Fruit fly (Drosophila melanogaster): ENCODE measurements around the gene hemo.
A peak's percentile ranks its signal among the peaks of the same experiment; 100 is the strongest.

The hemo gene

DNA sequence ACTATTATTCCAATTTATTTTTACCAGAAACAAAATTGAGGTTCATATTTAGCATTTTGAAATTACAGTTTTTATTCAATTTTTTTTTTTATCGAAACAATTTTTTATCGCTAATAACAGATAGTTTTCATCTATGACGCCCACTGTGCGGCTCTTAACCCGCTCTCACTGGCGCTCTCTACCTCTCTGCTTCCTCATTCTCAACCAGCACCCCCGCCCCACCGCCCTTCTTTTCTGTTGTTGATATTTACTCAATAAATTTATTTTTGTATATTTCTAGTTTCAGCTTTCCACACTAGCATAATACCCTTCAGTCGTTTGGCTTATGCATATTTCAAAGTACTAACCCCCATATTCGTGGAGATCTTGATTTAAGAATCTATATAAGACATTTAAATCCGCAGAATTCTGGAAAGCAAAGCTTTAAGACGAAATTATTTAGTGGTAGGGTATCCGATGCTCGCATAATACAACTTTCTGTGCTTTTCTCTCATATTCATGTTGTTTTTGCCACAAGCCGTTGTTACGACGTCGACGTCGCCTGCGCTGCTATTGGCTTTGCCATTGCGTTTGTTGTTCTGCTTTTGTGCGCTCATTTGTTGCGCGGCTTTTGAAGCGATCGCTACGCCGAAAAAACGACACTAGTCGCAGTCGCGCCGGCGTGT is 19.0 kb upstream of the hemo start (continued):
- TF ChIP-seq cas (GFP tag; IDR thresholded peaks at IDR 0.05), result peak; percentile 78; the same call in 1 of the 2 replicates
- peak; percentile 96 for TF ChIP-seq Chrac-16 (GFP tag; optimal IDR thresholded peaks at IDR 0.05)
- peak; percentile 94 for TF ChIP-seq Mrtf (GFP tag; IDR thresholded peaks at IDR 0.05)
- TF ChIP-seq Deaf1 (tag; optimal IDR thresholded peaks at IDR 0.05), result peak; percentile 85
- peak; percentile 97 for TF ChIP-seq CG18599 (GFP tag; optimal IDR thresholded peaks at IDR 0.05)
- peak; percentile 96 for TF ChIP-seq CG18476 (GFP tag; optimal IDR thresholded peaks at IDR 0.05)
- peak; percentile 95 for TF ChIP-seq Adf1 (GFP tag; IDR thresholded peaks at IDR 0.05)
- peak; percentile 97 for TF ChIP-seq az2 (GFP tag; optimal IDR thresholded peaks at IDR 0.05)
- peak; percentile 89 for TF ChIP-seq stc (GFP tag; IDR thresholded peaks at IDR 0.05)
- peak; percentile 81 for TF ChIP-seq CG43689 (GFP tag; IDR thresholded peaks at IDR 0.05)
- no peak for TF ChIP-seq h (optimal IDR thresholded peaks at IDR 0.05)
- TF ChIP-seq CG10462 (GFP tag; optimal IDR thresholded peaks at IDR 0.05), result peak; percentile 91
- peak; percentile 94 to 97 for TF ChIP-seq Hr51 (GFP tag; optimal IDR thresholded peaks at IDR 0.05)
- TF ChIP-seq CG34224 (GFP tag; IDR thresholded peaks at IDR 0.05; ENCODE audit: partially characterized antibody), result no peak; the same call in none of the 3 replicates
- peak; percentile 85 for TF ChIP-seq gt (GFP tag; IDR thresholded peaks at IDR 0.05)
- TF ChIP-seq Usf (GFP tag; optimal IDR thresholded peaks at IDR 0.05), result peak; percentile 90
- peak; percentile 93 for TF ChIP-seq Drgx (GFP tag; IDR thresholded peaks at IDR 0.05)
- peak; percentile 67 for TF ChIP-seq Lim3 (GFP tag; IDR thresholded peaks at IDR 0.05)
- TF ChIP-seq bigmax (GFP tag; optimal IDR thresholded peaks at IDR 0.05), result peak; percentile 56
- TF ChIP-seq CG3838 (GFP tag; optimal IDR thresholded peaks at IDR 0.05), result peak; percentile 95
- TF ChIP-seq zfh1 (GFP tag; IDR thresholded peaks at IDR 0.05), result peak; percentile 94
- TF ChIP-seq MESR4 (GFP tag; optimal IDR thresholded peaks at IDR 0.05), result peak; percentile 51
- TF ChIP-seq CG14441 (GFP tag; IDR thresholded peaks at IDR 0.05), result peak; percentile 94
- peak; percentile 92 for TF ChIP-seq CG10267 (tag; optimal IDR thresholded peaks at IDR 0.05)
- peak; percentile 93 for TF ChIP-seq ken (GFP tag; IDR thresholded peaks at IDR 0.05)
- TF ChIP-seq ewg (GFP tag; optimal IDR thresholded peaks at IDR 0.05), result peak; percentile 96
- peak; percentile 97 for TF ChIP-seq CG13424 (tag; optimal IDR thresholded peaks at IDR 0.05)
- peak; percentile 91 for TF ChIP-seq onecut (GFP tag; IDR thresholded peaks at IDR 0.05)
- TF ChIP-seq CG15479 (GFP tag; optimal IDR thresholded peaks at IDR 0.05), result no peak
- peak; percentile 95 for TF ChIP-seq Dad (GFP tag; optimal IDR thresholded peaks at IDR 0.05)
- peak; percentile 98 for TF ChIP-seq CG4854 (GFP tag; optimal IDR thresholded peaks at IDR 0.05)
- no peak for TF ChIP-seq Lpt (GFP tag; optimal IDR thresholded peaks at IDR 0.05)
- peak; percentile 56; the same call in 1 of the 2 replicates for TF ChIP-seq CkIIα-i1 (GFP tag; IDR thresholded peaks at IDR 0.05)
- peak; percentile 84 for TF ChIP-seq Hey (tag; optimal IDR thresholded peaks at IDR 0.05)
- TF ChIP-seq YL-1 (GFP tag; optimal IDR thresholded peaks at IDR 0.05), result peak; percentile 93
- peak; percentile 96 for TF ChIP-seq CG1792 (GFP tag; optimal IDR thresholded peaks at IDR 0.05)
- TF ChIP-seq CG12104 (GFP tag; optimal IDR thresholded peaks at IDR 0.05), result peak; percentile 98
- peak; percentile 74 for TF ChIP-seq CG2199 (GFP tag; IDR thresholded peaks at IDR 0.05)
- peak; percentile 93 for TF ChIP-seq CG14667 (GFP tag; IDR thresholded peaks at IDR 0.05)
- TF ChIP-seq Nf-YA (GFP tag; IDR thresholded peaks at IDR 0.05), result peak; percentile 90
- peak; percentile 97 for TF ChIP-seq CG13624 (GFP tag; optimal IDR thresholded peaks at IDR 0.05)
- peak; percentile 81 for TF ChIP-seq Oaz (GFP tag; IDR thresholded peaks at IDR 0.05)
- TF ChIP-seq CG18011 (GFP tag; optimal IDR thresholded peaks at IDR 0.05), result peak; percentile 85
- peak; percentile 96 for TF ChIP-seq Atf6 (GFP tag; IDR thresholded peaks at IDR 0.05)
- peak; percentile 95 for TF ChIP-seq Ssrp (tag; optimal IDR thresholded peaks at IDR 0.05)
- TF ChIP-seq CG9932 (GFP tag; IDR thresholded peaks at IDR 0.05), result peak; percentile 94
- TF ChIP-seq CG6254 (GFP tag; optimal IDR thresholded peaks at IDR 0.05), result peak; percentile 92
- TF ChIP-seq ERR (GFP tag; optimal IDR thresholded peaks at IDR 0.05), result peak; percentile 94
- peak; percentile 96 for TF ChIP-seq gcm (GFP tag; optimal IDR thresholded peaks at IDR 0.05)
- peak; percentile 79 for TF ChIP-seq Taf1 (GFP tag; IDR thresholded peaks at IDR 0.05)
